Worm (Caenorhabditis elegans): ENCODE data around the gene T24A6.1.
"Not testable (repeated sequence)": the region's sequence is repeated elsewhere in the genome, so short reads cannot be mapped to it uniquely, and the experiment has no call there.

Gene T24A6.1

ce11 chrV:3552740-3553469, 5.9 kb upstream of the T24A6.1 start, which contains the start of gene T24A6.20:
Gene T24A6.20, plus strand, starts transcription at chrV:3553134.
- no peak for TF ChIP-seq unc-62 (GFP tag; optimal IDR thresholded peaks at IDR 0.05)

- TF ChIP-seq unc-62 (GFP tag; optimal IDR thresholded peaks at IDR 0.05), result no peak
Observed at ce11 chrV:3554869-3555268, 4.0 kb upstream of the T24A6.1 start, which contains the start of gene grl-29. Gene grl-29, minus strand, starts transcription at chrV:3555236.

- TF ChIP-seq unc-62 (GFP tag; optimal IDR thresholded peaks at IDR 0.05), result no peak
Observed at ce11 chrV:3555986-3556385, 2.9 kb upstream of the T24A6.1 start, which contains the start of gene grl-30. Gene grl-30, plus strand, starts transcription at chrV:3556286.

ce11 chrV:3557422-3557821, 1.4 kb upstream of the T24A6.1 start, which contains the start of gene grl-31:
Gene grl-31, minus strand, starts transcription at chrV:3557778.
- no peak for TF ChIP-seq unc-62 (GFP tag; optimal IDR thresholded peaks at IDR 0.05)

ce11 chrV:3562824-3563223, 4.0 kb downstream of the T24A6.1 start, which contains the start of gene T24A6.16:
Gene T24A6.16, minus strand, starts transcription at chrV:3562924.
- not testable (repeated sequence) for TF ChIP-seq unc-62 (GFP tag; optimal IDR thresholded peaks at IDR 0.05)

ce11 chrV:3564335-3564734, 5.5 kb downstream of the T24A6.1 start, which contains the start of gene T24A6.17:
Gene T24A6.17, minus strand, starts transcription at chrV:3564435.
- TF ChIP-seq unc-62 (GFP tag; optimal IDR thresholded peaks at IDR 0.05), result not testable (repeated sequence)

- not testable (repeated sequence) for TF ChIP-seq unc-62 (GFP tag; optimal IDR thresholded peaks at IDR 0.05)
Observed at ce11 chrV:3570695-3571094, 11.9 kb downstream of the T24A6.1 start, which contains the start of gene F40C5.2. Gene F40C5.2, plus strand, starts transcription at chrV:3570995.

- not testable (repeated sequence) for TF ChIP-seq unc-62 (GFP tag; optimal IDR thresholded peaks at IDR 0.05)
Observed at ce11 chrV:3572408-3572807, 13.6 kb downstream of the T24A6.1 start, which contains the start of gene F40C5.1. Gene F40C5.1, plus strand, starts transcription at chrV:3572708.

- TF ChIP-seq unc-62 (GFP tag; optimal IDR thresholded peaks at IDR 0.05), result no peak
Observed at ce11 chrV:3575759-3576158, 16.9 kb downstream of the T24A6.1 start, which contains the start of gene grl-27. Gene grl-27, minus strand, starts transcription at chrV:3575859.

ce11 chrV:3578813-3579212, 20.0 kb downstream of the T24A6.1 start, which contains the start of gene pygl-1:
Gene pygl-1, plus strand, starts transcription at chrV:3579023.
- no peak for TF ChIP-seq unc-62 (GFP tag; optimal IDR thresholded peaks at IDR 0.05)

- no peak for TF ChIP-seq unc-62 (GFP tag; optimal IDR thresholded peaks at IDR 0.05)
Observed at ce11 chrV:3579248-3579647, 20.4 kb downstream of the T24A6.1 start.

ce11 chrV:3579795-3580194, 21.0 kb downstream of the T24A6.1 start:
- no peak for TF ChIP-seq unc-62 (GFP tag; optimal IDR thresholded peaks at IDR 0.05)

- no peak for TF ChIP-seq unc-62 (GFP tag; optimal IDR thresholded peaks at IDR 0.05)
Observed at ce11 chrV:3580385-3580784, 21.5 kb downstream of the T24A6.1 start.

ce11 chrV:3581034-3581433, 22.2 kb downstream of the T24A6.1 start:
- no peak for TF ChIP-seq unc-62 (GFP tag; optimal IDR thresholded peaks at IDR 0.05)

ce11 chrV:3581643-3582042, 22.8 kb downstream of the T24A6.1 start:
- no peak for TF ChIP-seq unc-62 (GFP tag; optimal IDR thresholded peaks at IDR 0.05)

ce11 chrV:3582086-3582485, 23.2 kb downstream of the T24A6.1 start:
- TF ChIP-seq unc-62 (GFP tag; optimal IDR thresholded peaks at IDR 0.05), result no peak

ce11 chrV:3582671-3583070, 23.8 kb downstream of the T24A6.1 start:
- no peak for TF ChIP-seq unc-62 (GFP tag; optimal IDR thresholded peaks at IDR 0.05)
